Worm (Caenorhabditis elegans) whole organism, mixed stage, embryonic: ENCODE results near the gene C27B7.9.
A peak's percentile ranks its signal among the peaks of the same experiment; 100 is the strongest.

Source experiments
- M03D4.4 ChIP-seq: sonication (generic microtip); optimal IDR thresholded peaks from 2 replicates; lab custom pipeline; 2017; ENCODE audit warnings: mild to moderate bottlenecking, missing genetic modification characterization, missing compliant biosample characterization
- bed-3 ChIP-seq: fragments of 200-800 bp; sonication (Bioruptor generic); optimal IDR thresholded peaks from 3 replicates; lab custom pipeline; 2018; ENCODE audit warnings: mild to moderate bottlenecking, missing genetic modification characterization, moderate library complexity, missing compliant biosample characterization
- blmp-1 ChIP-seq: fragments of 150-350 bp; optimal IDR thresholded peaks from 2 replicates; lab custom pipeline; 2014; ENCODE audit warnings: missing biosample characterization, missing genetic modification characterization
- ceh-39 ChIP-seq: fragments of 150-350 bp; optimal IDR thresholded peaks from 2 replicates; lab custom pipeline; 2014; ENCODE audit warnings: missing biosample characterization, missing genetic modification characterization
- ceh-43 ChIP-seq: fragments of 200-800 bp; sonication (Bioruptor generic); optimal IDR thresholded peaks from 2 replicates; lab custom pipeline; 2018; ENCODE audit warnings: mild to moderate bottlenecking, missing genetic modification characterization, moderate library complexity, missing compliant biosample characterization
- ceh-83 ChIP-seq: fragments of 200-800 bp; sonication (Bioruptor generic); optimal IDR thresholded peaks from 2 replicates; lab custom pipeline; 2018; ENCODE audit warnings: mild to moderate bottlenecking, missing genetic modification characterization, missing compliant biosample characterization
- ces-1 ChIP-seq: fragments of 150-350 bp; optimal IDR thresholded peaks from 2 replicates; lab custom pipeline; 2014; ENCODE audit warnings: missing biosample characterization, missing genetic modification reagents, missing genetic modification characterization
- cnd-1 ChIP-seq: fragments of 200-800 bp; sonication (Bioruptor generic); optimal IDR thresholded peaks from 2 replicates; lab custom pipeline; 2018; ENCODE audit warnings: mild to moderate bottlenecking, missing genetic modification characterization, missing compliant biosample characterization
- drap-1 ChIP-seq: fragments of 200-800 bp; sonication (Bioruptor generic); optimal IDR thresholded peaks from 3 replicates; lab custom pipeline; 2018; ENCODE audit warnings: mild to moderate bottlenecking, missing genetic modification characterization, missing compliant biosample characterization
- elt-3 ChIP-seq: fragments of 150-350 bp; optimal IDR thresholded peaks from 2 replicates; lab custom pipeline; 2014; ENCODE audit warnings: missing biosample characterization, missing genetic modification characterization
- flh-1 ChIP-seq: fragments of 200-800 bp; sonication (Bioruptor generic); optimal IDR thresholded peaks from 2 replicates; lab custom pipeline; 2018; ENCODE audit warnings: mild to moderate bottlenecking, missing genetic modification characterization, moderate library complexity, missing compliant biosample characterization
- ham-2 ChIP-seq: fragments of 200-800 bp; sonication (Bioruptor generic); optimal IDR thresholded peaks from 2 replicates; lab custom pipeline; 2018; ENCODE audit warnings: mild to moderate bottlenecking, missing genetic modification characterization, missing compliant biosample characterization
- hlh-1 ChIP-seq: fragments of 150-350 bp; optimal IDR thresholded peaks from 2 replicates; lab custom pipeline; 2014; ENCODE audit warnings: missing biosample characterization, missing genetic modification reagents, missing genetic modification characterization
- lin-13 ChIP-seq: fragments of 150-350 bp; optimal IDR thresholded peaks from 2 replicates; lab custom pipeline; 2014; ENCODE audit warnings: missing biosample characterization, missing genetic modification characterization
- lin-32 ChIP-seq: fragments of 200-800 bp; sonication (Bioruptor generic); optimal IDR thresholded peaks from 2 replicates; lab custom pipeline; 2018; ENCODE audit warnings: mild to moderate bottlenecking, missing genetic modification characterization, missing compliant biosample characterization
- lsy-2 ChIP-seq: fragments of 150-350 bp; optimal IDR thresholded peaks from 2 replicates; lab custom pipeline; 2014; ENCODE audit warnings: missing biosample characterization, missing genetic modification characterization
- mab-5 ChIP-seq: fragments of 150-350 bp; optimal IDR thresholded peaks from 2 replicates; lab custom pipeline; 2014; ENCODE audit warnings: missing biosample characterization, missing genetic modification characterization
- mep-1 ChIP-seq: fragments of 150-350 bp; optimal IDR thresholded peaks from 2 replicates; lab custom pipeline; 2017; ENCODE audit warnings: missing biosample characterization, missing genetic modification reagents, missing genetic modification characterization, inconsistent platforms
- nhr-2 ChIP-seq: fragments of 150-350 bp; optimal IDR thresholded peaks from 2 replicates; lab custom pipeline; 2014; ENCODE audit warnings: missing biosample characterization, missing genetic modification characterization
- nhr-237 ChIP-seq: fragments of 150-350 bp; optimal IDR thresholded peaks from 2 replicates; lab custom pipeline; 2014; ENCODE audit warnings: missing biosample characterization, missing genetic modification characterization
- nhr-28 ChIP-seq: fragments of 150-350 bp; optimal IDR thresholded peaks from 2 replicates; lab custom pipeline; 2014; ENCODE audit warnings: missing biosample characterization, missing genetic modification characterization
- nhr-76 ChIP-seq: sonication (generic microtip); optimal IDR thresholded peaks from 2 replicates; lab custom pipeline; 2017; ENCODE audit warnings: missing biosample characterization, missing genetic modification characterization
- pha-4 ChIP-seq: fragments of 150-350 bp; optimal IDR thresholded peaks from 2 replicates; lab custom pipeline; 2018; ENCODE audit warnings: missing biosample characterization, missing genetic modification reagents, missing genetic modification characterization
- snpc-4 ChIP-seq: fragments of 150-350 bp; optimal IDR thresholded peaks from 2 replicates; lab custom pipeline; 2014; ENCODE audit warnings: missing biosample characterization, missing genetic modification characterization
- sptf-1 ChIP-seq: sonication (generic microtip); optimal IDR thresholded peaks from 2 replicates; lab custom pipeline; 2017; ENCODE audit warnings: mild to moderate bottlenecking, missing genetic modification characterization, moderate library complexity, missing compliant biosample characterization
- tbx-8 ChIP-seq: fragments of 200-800 bp; sonication (Bioruptor generic); optimal IDR thresholded peaks from 2 replicates; lab custom pipeline; 2018; ENCODE audit warnings: mild to moderate bottlenecking, missing genetic modification characterization, moderate library complexity, missing compliant biosample characterization
- unc-120 ChIP-seq: sonication (generic microtip); optimal IDR thresholded peaks from 2 replicates; lab custom pipeline; 2017; ENCODE audit warnings: missing genetic modification characterization, missing compliant biosample characterization; ENCODE audit not compliant: poor library complexity, severe bottlenecking
- unc-39 ChIP-seq: fragments of 150-350 bp; optimal IDR thresholded peaks from 2 replicates; lab custom pipeline; 2014; ENCODE audit warnings: missing biosample characterization, missing genetic modification characterization
- unc-62 ChIP-seq: fragments of 150-350 bp; optimal IDR thresholded peaks from 2 replicates; lab custom pipeline; 2014; ENCODE audit warnings: missing biosample characterization, missing genetic modification reagents, missing genetic modification characterization
- zip-8 ChIP-seq: fragments of 150-350 bp; optimal IDR thresholded peaks from 2 replicates; lab custom pipeline; 2014; ENCODE audit warnings: missing biosample characterization, missing genetic modification characterization

C27B7.9 gene

DNA sequence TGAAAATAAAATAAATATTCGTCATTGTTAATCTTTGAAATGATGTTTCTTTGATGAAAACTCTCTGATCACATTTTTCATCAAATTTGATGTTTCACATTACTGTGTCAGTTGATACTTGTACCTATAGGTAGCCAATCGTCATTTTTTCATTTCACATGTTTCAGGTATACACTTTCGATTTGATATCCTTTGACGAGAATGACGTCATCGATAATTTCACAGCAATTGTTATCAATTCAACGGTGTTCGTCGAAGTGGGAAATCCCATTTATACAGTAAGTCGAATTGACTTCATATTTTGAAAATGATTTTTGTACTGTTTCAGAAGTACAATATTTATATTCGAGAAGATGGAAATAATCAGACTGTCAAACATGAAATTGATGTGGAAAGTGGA lies 1.7 kb downstream of the C27B7.9 start:
- no peak for TF ChIP-seq mab-5 (tag; lab: Kevin White, UChicago)
- TF ChIP-seq unc-39 (tag; lab: Kevin White, UChicago), result no peak
- TF ChIP-seq lsy-2 (tag; lab: Kevin White, UChicago), result no peak
- TF ChIP-seq elt-3, result no peak
- no peak for TF ChIP-seq nhr-2 (tag; lab: Kevin White, UChicago)
- no peak for TF ChIP-seq flh-1
- peak; percentile 31 for TF ChIP-seq zip-8 (tag; lab: Kevin White, UChicago)

DNA sequence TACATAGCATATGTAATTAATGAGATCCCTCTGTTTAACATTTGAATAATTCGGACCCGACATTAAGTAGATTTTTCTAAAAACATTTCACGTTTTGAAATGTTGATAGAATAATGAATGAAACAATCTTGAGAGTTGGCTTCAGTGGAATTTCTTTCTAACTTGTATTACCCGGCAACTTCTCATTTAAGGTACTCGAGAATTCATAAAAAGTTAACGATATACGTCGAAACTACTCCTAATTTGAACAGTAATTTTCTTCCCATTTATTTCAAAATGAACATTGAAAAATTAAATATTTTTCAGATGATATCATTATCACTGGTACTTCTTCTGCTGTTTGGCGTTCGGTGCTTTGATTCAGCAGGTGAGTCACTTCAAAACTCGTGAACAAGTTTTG lies 9.2 kb downstream of the C27B7.9 start, which contains the start of gene C27B7.7:
Gene C27B7.7, plus strand, starts transcription at position 301 of the 400 bp plus-strand sequence.
- TF ChIP-seq nhr-76 (no peak), sptf-1 (tag; lab: Kevin White, UChicago) (no peak), zip-8 (tag; lab: Kevin White, UChicago) (no peak), pha-4 (tag; lab: Kevin White, UChicago) (no peak)

DNA sequence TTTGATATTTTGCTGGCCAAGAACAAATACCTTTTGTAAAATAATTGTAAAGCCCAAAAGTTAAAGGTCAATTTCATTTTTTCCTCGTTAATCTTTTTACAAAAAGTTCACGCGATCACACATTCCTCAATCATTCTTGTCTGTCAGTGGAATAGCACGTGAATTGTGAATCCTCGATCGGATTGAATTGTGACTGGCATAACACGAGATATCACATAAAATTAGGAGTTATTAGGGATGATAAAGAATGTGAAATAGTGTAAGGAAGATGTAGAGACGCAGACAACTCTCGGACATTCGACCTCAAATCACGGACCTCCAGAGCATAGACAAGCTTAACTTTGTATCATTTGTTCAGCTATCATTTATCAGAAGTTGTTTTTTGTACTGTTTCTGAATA lies 9.7 kb downstream of the C27B7.9 start, which contains the start of gene C27B7.6:
Gene C27B7.6, minus strand, starts transcription at position 182 of the 400 bp plus-strand sequence.
- TF ChIP-seq lin-32 (GFP tag; lab: Kevin White, UChicago), result no peak
- TF ChIP-seq unc-62, result peak; percentile 43

DNA sequence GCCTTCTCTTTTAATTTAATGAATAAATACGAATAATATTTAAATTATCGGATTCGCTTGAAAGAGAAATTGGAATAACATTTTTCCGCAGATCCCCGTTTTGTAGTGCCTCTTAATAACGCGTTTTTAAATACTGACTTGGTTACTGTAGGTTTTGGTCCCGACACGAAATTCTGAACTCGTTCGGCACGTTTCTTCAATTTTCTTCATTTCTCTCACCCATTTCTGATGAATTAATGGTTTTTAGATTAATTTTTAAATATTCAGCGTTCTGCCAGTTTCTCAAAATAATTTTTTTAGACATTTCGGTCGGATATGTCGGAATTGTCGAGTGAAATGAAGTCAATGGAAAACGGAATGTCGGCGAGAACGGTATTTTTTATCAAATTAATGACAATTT lies 14.6 kb downstream of the C27B7.9 start, which contains the start of gene C27B7.5:
Gene C27B7.5, plus strand, starts transcription at position 301 of the 400 bp plus-strand sequence.
- TF ChIP-seq M03D4.4 (tag; lab: Kevin White, UChicago) (no peak), ham-2 (no peak), ceh-43 (GFP tag; lab: Kevin White, UChicago) (no peak), unc-120 (no peak), ceh-39 (tag; lab: Kevin White, UChicago) (no peak), nhr-28 (tag; lab: Kevin White, UChicago) (no peak)

DNA sequence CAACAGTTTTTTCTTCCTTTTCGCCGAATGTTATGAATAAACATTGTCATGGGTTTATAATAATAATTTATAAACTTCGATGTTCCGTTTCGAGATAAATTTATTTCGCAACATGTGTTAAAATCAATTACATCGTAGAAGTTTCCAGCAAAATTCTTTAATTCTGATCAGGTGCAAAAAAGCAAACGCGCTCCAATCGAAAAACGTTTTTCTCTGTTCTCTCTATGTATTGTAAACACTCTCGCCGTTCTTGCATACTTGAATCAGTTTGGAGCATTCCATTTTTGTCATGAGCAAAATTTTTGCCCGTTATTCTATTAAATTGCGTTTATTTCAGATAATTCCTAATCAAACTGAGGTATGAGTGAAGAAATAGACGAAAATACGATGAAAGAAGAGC lies 22.2 kb downstream of the C27B7.9 start, which contains the start of gene rad-54.L2:
Gene rad-54.L2, plus strand, starts transcription at position 332 of the 400 bp plus-strand sequence.
- TF ChIP-seq ceh-83 (GFP tag; lab: Kevin White, UChicago) (no peak), ham-2 (no peak), nhr-237 (peak; percentile 58), drap-1 (GFP tag; lab: Kevin White, UChicago) (no peak), bed-3 (GFP tag; lab: Kevin White, UChicago) (no peak), ceh-43 (GFP tag; lab: Kevin White, UChicago) (no peak), unc-62 (no peak), blmp-1 (tag; lab: Kevin White, UChicago) (no peak), pha-4 (tag; lab: Kevin White, UChicago) (peak; percentile 90), M03D4.4 (tag; lab: Kevin White, UChicago) (no peak), nhr-2 (tag; lab: Kevin White, UChicago) (no peak), lsy-2 (tag; lab: Kevin White, UChicago) (peak; percentile 40), unc-120 (peak; percentile 58), ceh-39 (tag; lab: Kevin White, UChicago) (peak; percentile 20), lin-13 (tag; lab: Kevin White, UChicago) (no peak), snpc-4 (no peak), mep-1 (tag; lab: Kevin White, UChicago) (peak; percentile 22), hlh-1 (tag; lab: Kevin White, UChicago) (peak; percentile 21), ces-1 (GFP tag; lab: Kevin White, UChicago) (peak; percentile 57)
- TF ChIP-seq, all 35 proteins: peak for 8

DNA sequence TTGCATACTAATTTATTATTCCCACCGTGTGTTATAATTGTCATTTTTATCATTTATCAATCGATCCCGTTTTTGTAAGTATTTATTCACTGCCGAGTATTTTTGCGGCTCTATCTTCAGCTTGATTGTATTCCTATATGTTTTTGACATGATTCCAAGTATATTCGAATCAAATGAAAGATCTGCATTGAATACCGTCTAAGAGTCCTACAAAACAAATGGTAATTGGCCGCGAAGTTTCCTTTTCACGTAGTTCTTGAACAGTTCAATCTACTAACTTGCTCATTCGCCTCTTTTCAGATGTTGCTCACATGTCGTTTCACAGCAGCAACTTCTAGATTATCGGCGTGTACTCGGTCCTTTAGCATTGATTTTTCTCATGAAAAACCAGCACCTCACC lies 23.4 kb downstream of the C27B7.9 start, which contains the start of gene C27B7.2:
Gene C27B7.2, plus strand, starts transcription at position 301 of the 400 bp plus-strand sequence.
- TF ChIP-seq snpc-4 (no peak), tbx-8 (GFP tag; lab: Kevin White, UChicago) (no peak), cnd-1 (tag; lab: Kevin White, UChicago) (no peak)
